Fruit fly (Drosophila melanogaster) whole organism, embryonic: ENCODE results near the gene CG6830.

ENCODE experiments used
- Awh ChIP-seq: fragments of 200-800 bp; sonication (Bioruptor generic); IDR thresholded peaks from 2 replicates; pipeline ENCODE4, ENCODE4 v1.3.6; 2022; ENCODE audit warnings: missing biosample characterization, missing genetic modification characterization
- B-H2 ChIP-seq: fragments of 200-800 bp; sonication (Bioruptor generic); optimal IDR thresholded peaks from 2 replicates; lab custom pipeline; 2018; ENCODE audit warnings: missing biosample characterization, mild to moderate bottlenecking, missing genetic modification characterization
- CG10462 ChIP-seq: fragments of 200-800 bp; sonication (Bioruptor generic); optimal IDR thresholded peaks from 2 replicates; lab custom pipeline; 2016; ENCODE audit warnings: missing biosample characterization, missing genetic modification characterization
- CG11695 ChIP-seq: fragments of 200-800 bp; sonication (Bioruptor generic); IDR thresholded peaks from 3 replicates; pipeline ENCODE4 v1.3.6; 2022; ENCODE audit warnings: missing biosample characterization, missing genetic modification characterization
- CG12104 ChIP-seq: fragments of 200-800 bp; sonication (Bioruptor generic); optimal IDR thresholded peaks from 3 replicates; lab custom pipeline; 2016; ENCODE audit warnings: missing biosample characterization, missing genetic modification characterization
- CG12659 ChIP-seq: fragments of 200-800 bp; sonication (Bioruptor generic); optimal IDR thresholded peaks from 3 replicates; lab custom pipeline; 2017; ENCODE audit warnings: mild to moderate bottlenecking, missing biosample characterization, missing genetic modification reagents, missing genetic modification characterization
- CG13894 ChIP-seq: fragments of 200-800 bp; sonication (Bioruptor generic); optimal IDR thresholded peaks from 3 replicates; lab custom pipeline; 2018; ENCODE audit warnings: missing biosample characterization, mild to moderate bottlenecking, missing genetic modification characterization, moderate library complexity
- CG15514 ChIP-seq: fragments of 200-800 bp; sonication (Bioruptor generic); optimal IDR thresholded peaks from 3 replicates; lab custom pipeline; 2017; ENCODE audit warnings: missing biosample characterization, missing genetic modification characterization, mild to moderate bottlenecking, moderate library complexity, missing genetic modification reagents
- CG16863 ChIP-seq: fragments of 200-800 bp; sonication (Bioruptor generic); optimal IDR thresholded peaks from 3 replicates; lab custom pipeline; 2016; ENCODE audit warnings: missing biosample characterization, missing genetic modification characterization
- CG17385 ChIP-seq: fragments of 200-800 bp; sonication (Bioruptor generic); optimal IDR thresholded peaks from 3 replicates; lab custom pipeline; 2018; ENCODE audit warnings: missing biosample characterization, mild to moderate bottlenecking, missing genetic modification characterization
- CG31224 ChIP-seq: fragments of 200-800 bp; sonication (Bioruptor generic); IDR thresholded peaks from 2 replicates; pipeline ENCODE4 v1.3.6; 2022; ENCODE audit warnings: missing biosample characterization, missing genetic modification characterization
- CG34376 ChIP-seq: fragments of 200-800 bp; sonication (Bioruptor generic); optimal IDR thresholded peaks from 2 replicates; lab custom pipeline; 2018; ENCODE audit warnings: missing biosample characterization, mild to moderate bottlenecking, missing genetic modification characterization
- CG4707 ChIP-seq: fragments of 200-800 bp; sonication (Bioruptor generic); optimal IDR thresholded peaks from 2 replicates; lab custom pipeline; 2018; ENCODE audit warnings: missing biosample characterization, mild to moderate bottlenecking, missing genetic modification characterization, moderate library complexity
- CG5953 ChIP-seq: fragments of 200-800 bp; sonication (Bioruptor generic); IDR thresholded peaks from 2 replicates; pipeline ENCODE4 v1.3.6; 2022; ENCODE audit warnings: missing biosample characterization, missing genetic modification characterization
- Chrac-16 ChIP-seq: fragments of 200-800 bp; sonication (Bioruptor generic); optimal IDR thresholded peaks from 3 replicates; lab custom pipeline; 2016; ENCODE audit warnings: missing biosample characterization, missing genetic modification characterization
- Dbx ChIP-seq: fragments of 200-800 bp; sonication (Bioruptor generic); IDR thresholded peaks from 3 replicates; pipeline ENCODE4 v1.3.6; 2022; ENCODE audit warnings: missing biosample characterization, missing genetic modification characterization
- ERR ChIP-seq: fragments of 200-800 bp; sonication (Bioruptor generic); optimal IDR thresholded peaks from 2 replicates; lab custom pipeline; 2016; ENCODE audit warnings: missing biosample characterization, missing genetic modification characterization
- Lim3 ChIP-seq: fragments of 200-800 bp; sonication (Bioruptor generic); IDR thresholded peaks from 2 replicates; pipeline ENCODE4 v1.3.6; 2022; ENCODE audit warnings: missing biosample characterization, missing genetic modification characterization
- MBD-R2 ChIP-seq: fragments of 200-800 bp; sonication (Bioruptor generic); IDR thresholded peaks from 2 replicates; pipeline ENCODE4 v1.3.6; 2022; ENCODE audit warnings: missing biosample characterization, missing genetic modification characterization
- Max ChIP-seq: fragments of 200-800 bp; sonication (Bioruptor generic); optimal IDR thresholded peaks from 2 replicates; lab custom pipeline; 2016; ENCODE audit warnings: missing biosample characterization, mild to moderate bottlenecking, missing genetic modification characterization
- Meics ChIP-seq: fragments of 200-800 bp; sonication (Bioruptor generic); optimal IDR thresholded peaks from 2 replicates; lab custom pipeline; 2017; ENCODE audit warnings: missing biosample characterization, mild to moderate bottlenecking, missing genetic modification characterization
- PHDP ChIP-seq: fragments of 200-800 bp; sonication (Bioruptor generic); optimal IDR thresholded peaks from 3 replicates; lab custom pipeline; 2018; ENCODE audit warnings: missing biosample characterization, mild to moderate bottlenecking, missing genetic modification characterization, moderate library complexity
- Poxn ChIP-seq: fragments of 200-800 bp; sonication (Bioruptor generic); IDR thresholded peaks from 2 replicates; pipeline ENCODE4 v1.3.6; 2022; ENCODE audit warnings: missing biosample characterization, missing genetic modification characterization
- Ravus ChIP-seq: fragments of 200-800 bp; sonication (Bioruptor generic); IDR thresholded peaks from 2 replicates; pipeline ENCODE4 v1.3.6; 2022; ENCODE audit warnings: missing biosample characterization, missing genetic modification characterization
- Sox102F ChIP-seq: fragments of 200-800 bp; sonication (Bioruptor generic); optimal IDR thresholded peaks from 2 replicates; lab custom pipeline; 2018; ENCODE audit warnings: missing biosample characterization, mild to moderate bottlenecking, missing genetic modification characterization, moderate library complexity
- Spps ChIP-seq: fragments of 200-800 bp; sonication (Bioruptor generic); optimal IDR thresholded peaks from 2 replicates; lab custom pipeline; 2018; ENCODE audit warnings: missing biosample characterization, mild to moderate bottlenecking, missing genetic modification characterization
- ab ChIP-seq: fragments of 200-800 bp; sonication (Bioruptor generic); optimal IDR thresholded peaks from 2 replicates; lab custom pipeline; 2016; ENCODE audit warnings: missing biosample characterization, missing genetic modification characterization
- bab2 ChIP-seq: fragments of 200-800 bp; sonication (Bioruptor generic); optimal IDR thresholded peaks from 2 replicates; lab custom pipeline; 2016; ENCODE audit warnings: missing biosample characterization, missing genetic modification characterization
- bsh ChIP-seq, 2 experiments: fragments of 200-800 bp; sonication (Bioruptor generic); optimal IDR thresholded peaks; 2 replicates each; lab custom pipeline; 2017 to 2018; ENCODE audit warnings: mild to moderate bottlenecking in 2 of 2, missing biosample characterization in 2 of 2, missing genetic modification characterization in 2 of 2, moderate library complexity in 1 of 2
- cg ChIP-seq: fragments of 200-800 bp; sonication (Bioruptor generic); optimal IDR thresholded peaks from 3 replicates; lab custom pipeline; 2019; ENCODE audit warnings: missing biosample characterization, mild to moderate bottlenecking, missing genetic modification characterization, moderate library complexity
- chm ChIP-seq: fragments of 200-800 bp; sonication (Bioruptor generic); IDR thresholded peaks from 2 replicates; pipeline ENCODE4 v1.3.6; 2022; ENCODE audit warnings: missing biosample characterization, missing genetic modification characterization
- danr ChIP-seq: fragments of 200-800 bp; sonication (Bioruptor generic); IDR thresholded peaks from 2 replicates; pipeline ENCODE4 v1.3.6; 2022; ENCODE audit warnings: missing biosample characterization, missing genetic modification characterization
- disco-r ChIP-seq: fragments of 200-800 bp; sonication (Bioruptor generic); optimal IDR thresholded peaks from 2 replicates; lab custom pipeline; 2016; ENCODE audit warnings: missing biosample characterization, missing genetic modification characterization
- gem ChIP-seq: fragments of 200-800 bp; sonication (Bioruptor generic); optimal IDR thresholded peaks from 2 replicates; lab custom pipeline; 2019; ENCODE audit warnings: missing biosample characterization, mild to moderate bottlenecking, missing genetic modification characterization, moderate library complexity
- grn ChIP-seq: fragments of 200-800 bp; sonication (Bioruptor generic); optimal IDR thresholded peaks from 3 replicates; lab custom pipeline; 2017; ENCODE audit warnings: missing biosample characterization, missing genetic modification characterization
- gsb ChIP-seq: fragments of 200-800 bp; sonication (Bioruptor generic); IDR thresholded peaks from 2 replicates; pipeline ENCODE4 v1.3.6; 2022; ENCODE audit warnings: missing biosample characterization, missing genetic modification characterization
- gsb-n ChIP-seq: fragments of 200-800 bp; sonication (Bioruptor generic); optimal IDR thresholded peaks from 3 replicates; lab custom pipeline; 2018; ENCODE audit warnings: missing biosample characterization, mild to moderate bottlenecking, missing genetic modification characterization
- hkb ChIP-seq, 2 experiments: fragments of 200-800 bp in 1 of 2; fragments of >200 bp in 1 of 2; sonication (Bioruptor generic) in 1 of 2; IDR thresholded peaks in 1 of 2; optimal IDR thresholded peaks in 1 of 2; 2 replicates each; pipeline versions ENCODE4 v1.3.6 to Lab custom; 2017 to 2022; ENCODE audit warnings: missing biosample characterization in 1 of 2, missing genetic modification characterization in 1 of 2
- knrl ChIP-seq: fragments of 200-800 bp; sonication (Bioruptor generic); IDR thresholded peaks from 3 replicates; pipeline ENCODE4 v1.3.6; 2022; ENCODE audit warnings: missing biosample characterization, missing genetic modification characterization; ENCODE audit not compliant: partially characterized antibody
- lbe ChIP-seq: fragments of 200-800 bp; sonication (Bioruptor generic); optimal IDR thresholded peaks from 2 replicates; lab custom pipeline; 2016; ENCODE audit warnings: missing biosample characterization, mild to moderate bottlenecking, missing genetic modification characterization
- lmd ChIP-seq: fragments of 200-800 bp; sonication (Bioruptor generic); IDR thresholded peaks from 2 replicates; pipeline ENCODE4 v1.3.6; 2022; ENCODE audit warnings: missing biosample characterization, missing genetic modification characterization
- nmo ChIP-seq: fragments of 200-800 bp; sonication (Bioruptor generic); optimal IDR thresholded peaks from 2 replicates; lab custom pipeline; 2018; ENCODE audit warnings: missing biosample characterization, mild to moderate bottlenecking, missing genetic modification characterization, moderate library complexity
- salm ChIP-seq: fragments of 200-800 bp; sonication (Bioruptor generic); optimal IDR thresholded peaks from 2 replicates; lab custom pipeline; 2018; ENCODE audit warnings: missing biosample characterization, mild to moderate bottlenecking, missing genetic modification characterization
- scrt ChIP-seq: fragments of 200-800 bp; sonication (Bioruptor generic); optimal IDR thresholded peaks from 2 replicates; lab custom pipeline; 2018; ENCODE audit warnings: missing biosample characterization, mild to moderate bottlenecking, missing genetic modification characterization, moderate library complexity
- sens ChIP-seq: fragments of 200-800 bp; sonication (Bioruptor generic); peaks from one replicate; lab custom pipeline; 2016; ENCODE audit warnings: missing biosample characterization, missing genetic modification characterization
- sens-2 ChIP-seq: fragments of 200-800 bp; sonication (Bioruptor generic); IDR thresholded peaks from 2 replicates; pipeline ENCODE4 v1.3.6; 2022; ENCODE audit warnings: missing biosample characterization, missing genetic modification characterization
- sima ChIP-seq: fragments of 200-800 bp; sonication (Bioruptor generic); optimal IDR thresholded peaks from 2 replicates; lab custom pipeline; 2016; ENCODE audit warnings: missing biosample characterization, missing genetic modification characterization
- so ChIP-seq: fragments of 200-800 bp; sonication (Bioruptor generic); IDR thresholded peaks from 3 replicates; pipeline ENCODE4 v1.3.6; 2022; ENCODE audit warnings: missing biosample characterization, missing genetic modification characterization
- tx ChIP-seq: fragments of 200-800 bp; sonication (Bioruptor generic); optimal IDR thresholded peaks from 2 replicates; lab custom pipeline; 2016; ENCODE audit warnings: missing biosample characterization, missing genetic modification characterization
- usp ChIP-seq: fragments of >200 bp; optimal IDR thresholded peaks from 2 replicates; lab custom pipeline; 2017; ENCODE audit warnings: missing biosample characterization, missing genetic modification characterization
- zf30C ChIP-seq: fragments of 200-800 bp; sonication (Bioruptor generic); optimal IDR thresholded peaks from 3 replicates; lab custom pipeline; 2018; ENCODE audit warnings: missing biosample characterization, mild to moderate bottlenecking, missing genetic modification characterization

The CG6830 gene

DNA sequence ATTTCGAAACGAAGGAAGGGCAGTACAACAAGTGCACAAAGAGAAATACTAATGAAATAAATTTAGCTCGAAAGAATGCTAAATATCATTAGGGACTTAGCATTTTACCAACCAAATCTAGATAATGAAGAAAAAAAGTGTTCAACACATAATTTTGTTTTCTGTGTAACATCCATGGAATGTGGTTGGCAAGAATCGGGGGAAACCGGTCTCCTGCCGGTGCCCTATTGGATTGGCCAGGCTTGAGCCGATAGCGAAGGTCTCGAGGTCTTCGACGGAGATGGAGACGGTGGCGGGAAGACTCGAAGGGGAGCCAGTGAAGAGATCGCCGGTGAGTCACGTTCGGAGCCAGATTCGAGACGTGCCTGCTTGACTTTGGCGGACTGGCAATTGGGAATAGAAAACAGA, 26.4 kb downstream of the CG6830 start (continued):
- no peak for TF ChIP-seq gsb (GFP tag; lab: Robert Waterston, UW)
- TF ChIP-seq Chrac-16 (GFP tag; lab: Kevin White, UChicago), result peak; percentile 36
- TF ChIP-seq scrt (GFP tag; lab: Kevin White, UChicago), result peak; percentile 1
- no peak for TF ChIP-seq CG17385 (GFP tag; lab: Kevin White, UChicago)
- TF ChIP-seq MBD-R2 (GFP tag; lab: Robert Waterston, UW), result no peak
- TF ChIP-seq CG5953 (GFP tag; lab: Robert Waterston, UW), result no peak
- TF ChIP-seq Ravus, result no peak
- no peak for TF ChIP-seq CG11695
- peak; percentile 81 for TF ChIP-seq sens (GFP tag; lab: Kevin White, UChicago)
- no peak for TF ChIP-seq sens-2
- no peak for TF ChIP-seq chm (GFP tag; lab: Robert Waterston, UW)
- no peak for TF ChIP-seq grn
- peak; percentile 16 for TF ChIP-seq nmo (GFP tag; lab: Kevin White, UChicago)
- peak; percentile 81 for TF ChIP-seq lbe
- no peak for TF ChIP-seq CG12104 (GFP tag; lab: Kevin White, UChicago)
- peak; percentile 7 for TF ChIP-seq Spps (tag; lab: Kevin White, UChicago)
- TF ChIP-seq CG4707 (GFP tag; lab: Kevin White, UChicago), result no peak
- TF ChIP-seq CG13894, result peak; percentile 68
- no peak for TF ChIP-seq CG10462
- no peak for TF ChIP-seq CG16863 (GFP tag; lab: Kevin White, UChicago)
- no peak for TF ChIP-seq knrl (GFP tag; lab: Robert Waterston, UW)
- TF ChIP-seq Dbx (GFP tag; lab: Robert Waterston, UW), result 0 out of 3 replicates have a peak, but pooled peaks have one; percentile 35
- TF ChIP-seq B-H2 (GFP tag; lab: Kevin White, UChicago), result no peak
- no peak for TF ChIP-seq disco-r (GFP tag; lab: Kevin White, UChicago)
- TF ChIP-seq Awh, result peak; percentile 24; the same call in 1 of the 2 replicates
- peak; percentile 44 for TF ChIP-seq PHDP (tag; lab: Kevin White, UChicago)
- no peak for TF ChIP-seq usp (GFP tag; lab: Kevin White, UChicago)
- TF ChIP-seq CG12659, result no peak
- peak; percentile 29; the same call in 1 of the 2 replicates for TF ChIP-seq lmd (GFP tag; lab: Robert Waterston, UW)
- TF ChIP-seq so (GFP tag; lab: Robert Waterston, UW), result no peak
- no peak for TF ChIP-seq CG34376 (GFP tag; lab: Kevin White, UChicago)
- TF ChIP-seq cg (GFP tag; lab: Kevin White, UChicago), result no peak
- TF ChIP-seq Lim3 (GFP tag; lab: Robert Waterston, UW), result no peak
- TF ChIP-seq sima (GFP tag; lab: Kevin White, UChicago), result no peak
- TF ChIP-seq hkb (optimal IDR thresholded peaks at IDR 0.05; lab: Kevin White, UChicago), result no peak
- TF ChIP-seq hkb (GFP tag; IDR thresholded peaks at IDR 0.05; lab: Robert Waterston, UW), result peak; percentile 39; the same call in 1 of the 2 replicates
- TF ChIP-seq tx (GFP tag; lab: Kevin White, UChicago), result no peak
- no peak for TF ChIP-seq salm
- TF ChIP-seq zf30C (GFP tag; lab: Kevin White, UChicago), result peak; percentile 84
- no peak for TF ChIP-seq ERR
- no peak for TF ChIP-seq gsb-n (tag; lab: Kevin White, UChicago)
- TF ChIP-seq Sox102F (GFP tag; lab: Kevin White, UChicago), result peak; percentile 10
- peak; percentile 15 for TF ChIP-seq CG15514 (GFP tag; lab: Kevin White, UChicago)
- TF ChIP-seq bsh (GFP tag; optimal IDR thresholded peaks at IDR 0.05; lab: Kevin White, UChicago), result peak; percentile 59
- TF ChIP-seq danr (GFP tag; lab: Robert Waterston, UW), result no peak
- peak; percentile 50 for TF ChIP-seq Meics (GFP tag; lab: Kevin White, UChicago)
- no peak for TF ChIP-seq Max (GFP tag; lab: Kevin White, UChicago)
- TF ChIP-seq bab2 (GFP tag; lab: Kevin White, UChicago), result peak; percentile 24
- no peak for TF ChIP-seq ab (GFP tag; lab: Kevin White, UChicago)
- TF ChIP-seq CG31224 (GFP tag; lab: Robert Waterston, UW), result peak; percentile 37; the same call in 1 of the 2 replicates
- no peak for TF ChIP-seq Poxn (GFP tag; lab: Robert Waterston, UW)
- peak; percentile 55 for TF ChIP-seq gem (tag; lab: Kevin White, UChicago)
